Worm (Caenorhabditis elegans): Measurements from ENCODE around the gene ZK829.9.
A peak's percentile ranks its signal among the peaks of the same experiment; 100 is the strongest.

Gene ZK829.9

DNA sequence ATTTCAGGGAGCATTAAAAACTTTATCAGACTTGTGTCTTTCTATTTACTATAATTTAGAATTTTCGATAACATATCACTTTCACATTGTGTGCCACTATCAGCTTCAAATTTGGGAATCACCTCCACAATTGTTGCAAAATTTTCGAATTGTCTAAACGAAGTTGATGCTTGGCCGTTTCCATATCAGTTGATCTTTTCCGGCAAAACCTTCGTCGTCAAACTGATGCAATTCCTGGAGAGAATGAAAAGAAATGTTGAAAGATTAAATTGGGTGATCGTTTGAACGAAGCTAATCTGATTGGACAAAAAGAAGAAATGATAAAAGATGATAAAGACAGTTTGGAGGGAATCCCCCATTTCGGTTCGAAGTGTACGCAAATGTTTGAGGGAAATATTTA, 14.7 kb upstream of the ZK829.9 start:
- TF ChIP-seq ceh-36 (tag; optimal IDR thresholded peaks at IDR 0.05) (no peak), scrt-1 (GFP tag; IDR thresholded peaks at IDR 0.05) (no peak)

DNA sequence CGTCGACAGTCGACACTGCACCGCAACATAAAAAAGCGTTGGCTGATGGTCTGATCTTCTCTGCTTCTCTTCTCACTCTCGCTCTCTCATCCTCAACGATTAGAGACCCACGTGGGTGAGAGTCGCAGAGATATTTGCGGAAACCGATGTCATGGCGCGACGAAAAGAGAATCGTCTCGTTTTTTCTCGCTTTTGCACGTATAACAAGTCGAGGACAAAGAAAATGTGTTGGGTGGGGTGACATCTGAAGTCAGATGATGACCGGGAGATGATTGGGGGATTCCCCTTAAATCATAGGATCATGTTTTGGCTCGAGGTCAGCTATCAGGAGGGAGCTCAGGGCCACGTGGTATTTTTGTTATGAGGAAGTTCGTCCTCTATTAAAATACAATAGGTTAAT, 13.9 kb upstream of the ZK829.9 start:
- no peak for TF ChIP-seq tbx-37 (GFP tag; conservative IDR thresholded peaks at IDR 0.05)
- TF ChIP-seq sea-1 (GFP tag; conservative IDR thresholded peaks at IDR 0.05): no peak

DNA sequence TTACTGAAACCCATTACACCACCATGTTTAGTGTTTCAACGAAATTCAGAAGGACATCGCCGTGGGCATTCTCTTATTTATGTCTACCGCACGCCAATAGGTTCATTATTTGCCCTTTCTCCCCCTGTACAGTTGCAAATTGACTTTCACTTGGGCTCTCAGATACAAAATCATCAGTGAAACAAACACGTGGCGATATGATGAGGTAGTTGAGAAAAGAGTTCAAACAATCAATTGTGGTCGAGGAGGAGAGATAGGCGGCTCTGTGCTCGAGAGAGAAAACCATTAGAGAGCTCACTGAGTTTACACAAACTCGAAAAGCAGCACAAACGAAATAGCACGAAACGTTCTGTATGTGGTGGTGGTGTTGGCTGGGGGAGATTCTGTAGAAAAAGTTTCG, 13.3 kb upstream of the ZK829.9 start:
- TF ChIP-seq hmg-4 (GFP tag; optimal IDR thresholded peaks at IDR 0.05): no peak
- no peak for TF ChIP-seq B0310.2 (tag; optimal IDR thresholded peaks at IDR 0.05)
- TF ChIP-seq flt-1 (GFP tag; IDR thresholded peaks at IDR 0.05): no peak
- no peak for TF ChIP-seq tbx-37 (GFP tag; conservative IDR thresholded peaks at IDR 0.05)
- TF ChIP-seq hnd-1 (tag; optimal IDR thresholded peaks at IDR 0.05): no peak
- TF ChIP-seq ama-1 (optimal IDR thresholded peaks at IDR 0.05): no peak
- no peak for TF ChIP-seq hmbx-1 (tag; optimal IDR thresholded peaks at IDR 0.05)
- no peak for TF ChIP-seq pes-1 (GFP tag; IDR thresholded peaks at IDR 0.05)
- no peak for TF ChIP-seq tbx-11 (GFP tag; IDR thresholded peaks at IDR 0.05)
- TF ChIP-seq ceh-13 (GFP tag; optimal IDR thresholded peaks at IDR 0.05): no peak
- TF ChIP-seq aly-1 (tag; optimal IDR thresholded peaks at IDR 0.05): no peak
- TF ChIP-seq sea-1 (GFP tag; conservative IDR thresholded peaks at IDR 0.05): no peak
- TF ChIP-seq ets-7 (tag; optimal IDR thresholded peaks at IDR 0.05): no peak
- no peak for TF ChIP-seq ceh-36 (tag; optimal IDR thresholded peaks at IDR 0.05)
- no peak for TF ChIP-seq F13C5.2 (tag; optimal IDR thresholded peaks at IDR 0.05)
- no peak for TF ChIP-seq scrt-1 (GFP tag; IDR thresholded peaks at IDR 0.05)
- no peak for TF ChIP-seq tra-4 (tag; optimal IDR thresholded peaks at IDR 0.05)

DNA sequence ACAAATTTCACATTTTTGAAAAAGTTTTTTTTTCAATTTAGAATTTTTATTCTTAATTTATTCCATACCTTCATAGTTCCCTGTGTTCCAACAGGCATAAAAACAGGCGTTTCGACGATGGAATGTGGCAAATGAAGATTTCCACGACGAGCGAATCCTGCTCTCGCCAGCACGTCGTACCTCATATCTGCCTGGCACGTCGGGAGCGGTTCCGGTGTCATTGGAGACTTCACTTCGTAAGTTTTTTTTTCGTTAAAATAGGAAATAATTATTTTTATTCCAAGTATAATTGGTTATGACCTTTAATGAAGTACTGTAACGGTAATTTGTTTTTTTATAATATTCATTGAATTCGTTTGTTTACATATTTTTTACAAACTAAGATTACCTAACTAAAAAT, 10.8 kb upstream of the ZK829.9 start, which contains the start of gene tgt-1:
tgt-1 (minus strand) TSS at position 232 of the 400 bp plus-strand sequence.
- no peak for TF ChIP-seq tbx-11 (GFP tag; IDR thresholded peaks at IDR 0.05)
- no peak for TF ChIP-seq pes-1 (GFP tag; IDR thresholded peaks at IDR 0.05)
- no peak for TF ChIP-seq hmg-4 (GFP tag; optimal IDR thresholded peaks at IDR 0.05)
- TF ChIP-seq hmbx-1 (tag; optimal IDR thresholded peaks at IDR 0.05): no peak
- no peak for TF ChIP-seq sea-1 (GFP tag; conservative IDR thresholded peaks at IDR 0.05)
- no peak for TF ChIP-seq ama-1 (optimal IDR thresholded peaks at IDR 0.05)
- no peak for TF ChIP-seq tra-4 (tag; optimal IDR thresholded peaks at IDR 0.05)
- no peak for TF ChIP-seq aly-1 (tag; optimal IDR thresholded peaks at IDR 0.05)
- TF ChIP-seq ceh-36 (tag; optimal IDR thresholded peaks at IDR 0.05): no peak
- TF ChIP-seq flt-1 (GFP tag; IDR thresholded peaks at IDR 0.05): no peak
- no peak for TF ChIP-seq tbx-37 (GFP tag; conservative IDR thresholded peaks at IDR 0.05)
- TF ChIP-seq F13C5.2 (tag; optimal IDR thresholded peaks at IDR 0.05): no peak
- TF ChIP-seq ets-7 (tag; optimal IDR thresholded peaks at IDR 0.05): no peak
- no peak for TF ChIP-seq scrt-1 (GFP tag; IDR thresholded peaks at IDR 0.05)
- TF ChIP-seq hnd-1 (tag; optimal IDR thresholded peaks at IDR 0.05): no peak

DNA sequence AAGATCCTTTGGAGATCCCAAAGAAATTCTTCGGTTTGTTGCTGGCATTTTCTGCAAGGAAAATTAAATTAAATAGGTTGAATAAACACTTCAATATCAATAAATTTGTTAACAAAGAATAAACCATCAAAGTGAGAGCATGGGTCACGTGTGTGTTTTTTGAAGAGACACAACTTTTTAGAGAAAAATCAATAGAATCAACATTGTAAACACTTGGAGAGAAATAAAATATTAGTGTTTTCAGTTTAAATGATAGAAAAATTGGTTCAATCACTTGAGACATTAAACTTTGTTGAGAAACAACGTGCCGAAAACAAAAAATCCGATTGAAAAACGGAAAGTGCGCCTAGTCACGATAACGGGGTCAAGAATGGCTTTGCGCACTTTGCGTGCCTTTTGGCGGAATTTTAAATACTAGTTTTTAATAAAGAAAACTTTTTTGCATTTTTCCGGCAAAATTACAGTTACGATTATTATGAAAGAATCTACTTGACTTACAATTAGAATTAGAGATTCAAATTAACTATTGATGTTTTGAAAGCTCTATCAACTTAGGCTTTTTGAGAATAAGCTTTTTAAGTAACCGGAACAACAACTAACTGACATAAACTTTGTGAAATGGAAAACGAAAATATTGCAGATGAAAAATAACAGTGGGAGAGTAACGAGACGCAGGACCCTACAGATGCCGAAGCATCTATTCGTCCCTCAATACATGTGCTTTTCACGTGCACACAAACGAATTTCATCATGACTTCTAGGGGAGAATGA, 8.7 kb upstream of the ZK829.9 start, which contains the start of gene ZK829.7:
ZK829.7 (minus strand) TSS at position 51 of the 771 bp plus-strand sequence.
- peak; percentile 42; the same call in 1 of the 2 replicates for TF ChIP-seq flt-1 (GFP tag; IDR thresholded peaks at IDR 0.05)
- no peak for TF ChIP-seq aly-1 (tag; optimal IDR thresholded peaks at IDR 0.05)
- TF ChIP-seq tra-4 (tag; optimal IDR thresholded peaks at IDR 0.05): no peak

DNA sequence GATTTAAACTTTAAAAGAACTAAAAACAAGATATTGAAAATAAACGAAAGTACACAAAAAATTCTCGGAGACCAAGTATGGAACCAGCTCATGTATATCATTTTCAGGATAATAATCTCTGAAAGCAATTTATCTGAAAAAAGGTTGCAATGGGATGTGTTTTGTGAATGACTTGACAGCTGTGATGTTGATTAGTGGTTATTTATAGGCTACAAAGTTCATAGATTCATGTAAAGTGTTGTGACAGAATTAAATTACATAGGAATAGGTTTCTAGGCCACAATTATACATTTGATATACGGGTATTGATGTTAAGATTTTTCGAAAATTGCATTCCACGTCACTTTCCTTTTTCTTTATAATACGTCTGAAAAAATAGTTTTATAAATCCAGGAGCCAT, 5.0 kb upstream of the ZK829.9 start, which contains the start of gene srj-1:
srj-1 (minus strand) TSS at position 101 of the 400 bp plus-strand sequence.
- TF ChIP-seq flt-1 (GFP tag; IDR thresholded peaks at IDR 0.05) (no peak), F13C5.2 (tag; optimal IDR thresholded peaks at IDR 0.05) (no peak), aly-1 (tag; optimal IDR thresholded peaks at IDR 0.05) (no peak)

DNA sequence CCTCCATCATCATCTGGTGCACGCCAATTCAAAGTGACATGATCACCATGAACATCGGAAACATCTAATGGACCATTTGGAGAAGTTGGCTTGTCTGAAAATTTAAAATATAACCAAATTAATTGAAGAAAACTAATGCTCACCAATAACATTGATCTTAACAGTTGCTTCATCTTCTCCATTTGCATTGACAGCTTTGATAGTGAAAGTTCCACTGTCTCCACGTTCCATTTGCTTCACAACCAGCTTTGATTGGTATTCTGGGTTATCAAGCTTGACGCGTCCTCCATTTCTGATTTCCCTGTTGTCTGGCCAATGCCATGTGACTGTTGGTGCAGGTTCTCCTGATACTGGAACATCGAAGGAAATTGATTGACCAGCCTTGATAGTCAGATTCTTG, 16.1 kb downstream of the ZK829.9 start:
- TF ChIP-seq aly-1 (tag; optimal IDR thresholded peaks at IDR 0.05) (no peak), tra-4 (tag; optimal IDR thresholded peaks at IDR 0.05) (no peak), scrt-1 (GFP tag; IDR thresholded peaks at IDR 0.05) (no peak), hnd-1 (tag; optimal IDR thresholded peaks at IDR 0.05) (no peak), tbx-11 (GFP tag; IDR thresholded peaks at IDR 0.05) (no peak), ceh-36 (tag; optimal IDR thresholded peaks at IDR 0.05) (no peak), hmbx-1 (tag; optimal IDR thresholded peaks at IDR 0.05) (no peak), sea-1 (GFP tag; conservative IDR thresholded peaks at IDR 0.05) (no peak), ceh-13 (GFP tag; optimal IDR thresholded peaks at IDR 0.05) (no peak), tbx-37 (GFP tag; conservative IDR thresholded peaks at IDR 0.05) (no peak), ets-7 (tag; optimal IDR thresholded peaks at IDR 0.05) (no peak), pes-1 (GFP tag; IDR thresholded peaks at IDR 0.05) (no peak)

DNA sequence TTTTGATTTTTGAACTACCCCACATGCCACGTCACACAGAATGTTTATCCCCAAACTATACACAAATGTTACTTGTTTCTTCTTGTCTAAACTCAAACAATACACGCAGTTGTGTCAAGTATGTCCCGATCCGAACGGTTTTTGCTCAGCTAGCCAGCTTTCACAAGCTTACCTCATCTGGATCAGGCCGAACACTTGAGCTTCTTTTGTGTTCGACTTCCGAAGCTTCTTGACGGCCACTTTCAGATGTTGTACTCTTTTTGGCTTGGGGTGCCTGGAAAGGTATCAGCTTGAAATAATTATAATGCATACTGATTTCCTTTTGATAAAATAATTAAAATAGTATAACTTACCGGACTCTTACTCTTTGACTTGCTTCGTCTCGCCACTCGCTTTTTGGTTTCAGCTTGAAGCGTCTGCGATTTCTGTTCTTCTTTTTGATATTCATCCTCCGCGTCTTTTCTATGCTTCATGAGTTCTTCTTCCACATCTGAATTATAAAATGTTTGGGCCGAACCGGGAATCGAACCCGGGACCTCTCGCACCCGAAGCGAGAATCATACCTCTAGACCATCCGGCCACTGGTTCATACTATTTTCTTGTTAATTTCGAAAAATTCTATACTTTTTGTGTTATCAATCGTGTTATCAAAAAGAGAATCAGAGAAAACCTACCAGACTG, 34.9 kb downstream of the ZK829.9 start:
- TF ChIP-seq ceh-36 (tag; optimal IDR thresholded peaks at IDR 0.05) (no peak), flt-1 (GFP tag; IDR thresholded peaks at IDR 0.05) (no peak), hmbx-1 (tag; optimal IDR thresholded peaks at IDR 0.05) (no peak), ceh-13 (GFP tag; optimal IDR thresholded peaks at IDR 0.05) (no peak), ets-7 (tag; optimal IDR thresholded peaks at IDR 0.05) (no peak), scrt-1 (GFP tag; IDR thresholded peaks at IDR 0.05) (no peak), pes-1 (GFP tag; IDR thresholded peaks at IDR 0.05) (no peak), sea-1 (GFP tag; conservative IDR thresholded peaks at IDR 0.05) (no peak), hmg-4 (GFP tag; optimal IDR thresholded peaks at IDR 0.05) (no peak), ama-1 (optimal IDR thresholded peaks at IDR 0.05) (no peak)
